2 fruit fly cellular contexts compared by ENCODE assay signal in genomic region chr3R:22595293-22595868, dm6.
TF ChIP-seq lines count a peak whose summit lies in the region.

No protein-coding gene starts in this region.

- TF ChIP-seq CTCF in whole organism, embryonic (GFP tag; optimal IDR thresholded peaks at IDR 0.05; lab: Kevin White, UChicago): no peak

TF ChIP-seq in whole organism, embryonic, 481 proteins besides CTCF, POLR2A, EP300 and RAD21 (continues in another document):
- no peak for TF ChIP-seq gce (GFP tag; IDR thresholded peaks at IDR 0.05; lab: Robert Waterston, UW)
- TF ChIP-seq Rfx (GFP tag; IDR thresholded peaks at IDR 0.05; lab: Robert Waterston, UW): peak; percentile 39; the same call in 1 of the 2 replicates
- no peak for TF ChIP-seq CG3995 (GFP tag; optimal IDR thresholded peaks at IDR 0.05; lab: Kevin White, UChicago)
- TF ChIP-seq CG3281 (GFP tag; optimal IDR thresholded peaks at IDR 0.05; lab: Kevin White, UChicago): peak; percentile 4
- no peak for TF ChIP-seq CG16779 (GFP tag; IDR thresholded peaks at IDR 0.05; lab: Robert Waterston, UW)
- TF ChIP-seq CG2199 (GFP tag; IDR thresholded peaks at IDR 0.05; lab: Robert Waterston, UW): 0 out of 3 replicates have a peak, but pooled peaks have one; percentile 15
- no peak for TF ChIP-seq sima (GFP tag; optimal IDR thresholded peaks at IDR 0.05; lab: Kevin White, UChicago)
- peak; percentile 88 for TF ChIP-seq sug (tag; optimal IDR thresholded peaks at IDR 0.05; lab: Kevin White, UChicago)
- TF ChIP-seq insv (GFP tag; optimal IDR thresholded peaks at IDR 0.05; lab: Kevin White, UChicago): no peak
- peak; percentile 62 for TF ChIP-seq mirr (GFP tag; optimal IDR thresholded peaks at IDR 0.05; lab: Kevin White, UChicago)
- no peak for TF ChIP-seq CG14667 (GFP tag; IDR thresholded peaks at IDR 0.05; lab: Robert Waterston, UW)
- no peak for TF ChIP-seq sr (GFP tag; IDR thresholded peaks at IDR 0.05; lab: Robert Waterston, UW)
- peak; percentile 97 for TF ChIP-seq grn (GFP tag; optimal IDR thresholded peaks at IDR 0.05; lab: Kevin White, UChicago)
- TF ChIP-seq lab (GFP tag; optimal IDR thresholded peaks at IDR 0.05; lab: Kevin White, UChicago): peak; percentile 68
- no peak for TF ChIP-seq CG10565 (GFP tag; optimal IDR thresholded peaks at IDR 0.05; lab: Kevin White, UChicago)
- TF ChIP-seq Sry-β (GFP tag; optimal IDR thresholded peaks at IDR 0.05; lab: Kevin White, UChicago): no peak
- TF ChIP-seq ken (GFP tag; IDR thresholded peaks at IDR 0.05; lab: Robert Waterston, UW): no peak
- no peak for TF ChIP-seq Asciz (GFP tag; optimal IDR thresholded peaks at IDR 0.05; lab: Kevin White, UChicago)
- no peak for TF ChIP-seq scrt (GFP tag; optimal IDR thresholded peaks at IDR 0.05; lab: Kevin White, UChicago)
- no peak for TF ChIP-seq Aef1 (GFP tag; IDR thresholded peaks at IDR 0.05; lab: Robert Waterston, UW)
- TF ChIP-seq gro (GFP tag; optimal IDR thresholded peaks at IDR 0.05; lab: Kevin White, UChicago): peak; percentile 85
- TF ChIP-seq CG14050 (GFP tag; IDR thresholded peaks at IDR 0.05; lab: Robert Waterston, UW): no peak
- peak; percentile 10 for TF ChIP-seq CG2678 (tag; optimal IDR thresholded peaks at IDR 0.05; lab: Kevin White, UChicago)
- TF ChIP-seq cwo (GFP tag; optimal IDR thresholded peaks at IDR 0.05; lab: Kevin White, UChicago): peak; percentile 13
- TF ChIP-seq klu (GFP tag; IDR thresholded peaks at IDR 0.05; lab: Robert Waterston, UW): no peak
- TF ChIP-seq pros (GFP tag; optimal IDR thresholded peaks at IDR 0.05; lab: Kevin White, UChicago): no peak
- TF ChIP-seq Mes4 (GFP tag; optimal IDR thresholded peaks at IDR 0.05; lab: Kevin White, UChicago): no peak
- 0 out of 4 replicates have a peak, but pooled peaks have one; percentile 13 for TF ChIP-seq chinmo (GFP tag; IDR thresholded peaks at IDR 0.05; lab: Robert Waterston, UW; ENCODE audit: partially characterized antibody)
- TF ChIP-seq HmgZ (tag; optimal IDR thresholded peaks at IDR 0.05; lab: Kevin White, UChicago): peak; percentile 30
- TF ChIP-seq vnd (GFP tag; IDR thresholded peaks at IDR 0.05; lab: Robert Waterston, UW; ENCODE audit: partially characterized antibody): 0 out of 3 replicates have a peak, but pooled peaks have one; percentile 29
- peak; percentile 17 for TF ChIP-seq CG10543 (GFP tag; optimal IDR thresholded peaks at IDR 0.05; lab: Kevin White, UChicago)
- TF ChIP-seq Med (GFP tag; lab: Kevin White, UChicago): peak; percentile 59
- TF ChIP-seq ind (GFP tag; optimal IDR thresholded peaks at IDR 0.05; lab: Kevin White, UChicago): no peak
- TF ChIP-seq CG13296 (GFP tag; optimal IDR thresholded peaks at IDR 0.05; lab: Kevin White, UChicago): no peak
- peak; percentile 71 for TF ChIP-seq sens (GFP tag; lab: Kevin White, UChicago)
- peak; percentile 80 for TF ChIP-seq CG34376 (GFP tag; optimal IDR thresholded peaks at IDR 0.05; lab: Kevin White, UChicago)
- no peak for TF ChIP-seq CG3407 (GFP tag; optimal IDR thresholded peaks at IDR 0.05; lab: Kevin White, UChicago)
- TF ChIP-seq B-H2 (GFP tag; optimal IDR thresholded peaks at IDR 0.05; lab: Kevin White, UChicago): no peak
- TF ChIP-seq CG15514 (GFP tag; optimal IDR thresholded peaks at IDR 0.05; lab: Kevin White, UChicago): peak; percentile 38
- TF ChIP-seq TFAM (GFP tag; optimal IDR thresholded peaks at IDR 0.05; lab: Kevin White, UChicago): no peak
- no peak for TF ChIP-seq Xbp1 (GFP tag; optimal IDR thresholded peaks at IDR 0.05; lab: Kevin White, UChicago)
- TF ChIP-seq Pdp1 (GFP tag; optimal IDR thresholded peaks at IDR 0.05; lab: Kevin White, UChicago): peak in 1 of 2 experiments; percentile 96
- peak; percentile 95 for TF ChIP-seq exex (tag; optimal IDR thresholded peaks at IDR 0.05; lab: Kevin White, UChicago)
- peak; percentile 45 for TF ChIP-seq CG12769 (tag; optimal IDR thresholded peaks at IDR 0.05; lab: Kevin White, UChicago)
- TF ChIP-seq Eip74EF (GFP tag; optimal IDR thresholded peaks at IDR 0.05; lab: Kevin White, UChicago): peak in 1 of 2 experiments; percentile 9
- TF ChIP-seq CG12071 (GFP tag; optimal IDR thresholded peaks at IDR 0.05; lab: Kevin White, UChicago): no peak

TF ChIP-seq in whole organism, prepupa, 60 proteins besides CTCF, POLR2A, EP300 and RAD21:
- TF ChIP-seq fkh (GFP tag; optimal IDR thresholded peaks at IDR 0.05; lab: Kevin White, UChicago): peak; percentile 32
- TF ChIP-seq svp (GFP tag; lab: Kevin White, UChicago): no peak
- no peak for TF ChIP-seq CG7368 (GFP tag; optimal IDR thresholded peaks at IDR 0.05; lab: Kevin White, UChicago)
- TF ChIP-seq CG10669 (GFP tag; optimal IDR thresholded peaks at IDR 0.05; lab: Kevin White, UChicago): no peak
- TF ChIP-seq vri (GFP tag; optimal IDR thresholded peaks at IDR 0.05; lab: Kevin White, UChicago): peak; percentile 51
- no peak for TF ChIP-seq CG6808 (GFP tag; optimal IDR thresholded peaks at IDR 0.05; lab: Kevin White, UChicago)
- no peak for TF ChIP-seq CG11902 (GFP tag; optimal IDR thresholded peaks at IDR 0.05; lab: Kevin White, UChicago)
- TF ChIP-seq Eip78C (GFP tag; lab: Kevin White, UChicago): peak; percentile 31
TF ChIP-seq in whole organism, prepupa: peak in this region for 3.
